Fruit fly (Drosophila melanogaster): ENCODE results near the gene CG32191.

- no peak for TF ChIP-seq psq (optimal IDR thresholded peaks at IDR 0.05)
- TF ChIP-seq Dll (optimal IDR thresholded peaks at IDR 0.05) = no peak
- no peak for TF ChIP-seq EcR (GFP tag; optimal IDR thresholded peaks at IDR 0.05)
- no peak for TF ChIP-seq pan (optimal IDR thresholded peaks at IDR 0.05)
- TF ChIP-seq usp (GFP tag; optimal IDR thresholded peaks at IDR 0.05) = no peak
These were observed 40.6 kb upstream of the CG32191 start, which contains the start of gene TrpRS-m for dm6 chr3L:17849517-17849916.
